Worm (Caenorhabditis elegans): ENCODE data around the gene gcn-1.

Gene gcn-1

DNA sequence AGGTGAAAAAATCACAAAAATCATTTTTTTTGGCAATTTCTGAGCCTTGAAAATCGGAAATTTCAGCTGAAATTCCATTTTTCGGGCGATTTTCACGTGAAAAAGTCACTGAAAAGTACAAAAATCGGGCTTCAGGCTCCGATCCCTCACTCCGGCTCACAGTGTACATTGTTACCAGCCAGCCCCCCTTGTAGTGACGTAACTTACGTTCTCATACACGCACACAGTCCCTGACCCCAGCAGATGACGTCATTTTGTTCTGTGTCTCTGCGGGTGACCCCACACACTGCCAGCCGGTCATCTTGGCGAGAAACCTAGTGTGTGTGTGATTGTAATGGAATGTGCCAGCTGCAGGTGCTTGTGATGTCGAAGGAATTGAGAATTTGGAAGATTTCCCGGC lies 7.4 kb downstream of the gcn-1 start (continued):
- peak; percentile 37 for TF ChIP-seq hlh-11 (tag; optimal IDR thresholded peaks at IDR 0.05)
- TF ChIP-seq mes-2 (tag; optimal IDR thresholded peaks at IDR 0.05; ENCODE audit: poor library complexity, severe bottlenecking): peak; percentile 34
- TF ChIP-seq mxl-2 (GFP tag; conservative IDR thresholded peaks at IDR 0.05): no peak
- TF ChIP-seq saeg-2 (GFP tag; IDR thresholded peaks at IDR 0.05): no peak
- no peak for TF ChIP-seq lin-29 (GFP tag; IDR thresholded peaks at IDR 0.05)
- TF ChIP-seq unc-130 (GFP tag; optimal IDR thresholded peaks at IDR 0.05): no peak
- no peak for TF ChIP-seq lin-15B (tag; optimal IDR thresholded peaks at IDR 0.05)
- no peak for TF ChIP-seq nhr-102 (tag; optimal IDR thresholded peaks at IDR 0.05)
- no peak for TF ChIP-seq nhr-76 (tag; optimal IDR thresholded peaks at IDR 0.05)
- TF ChIP-seq ceh-32 (tag; optimal IDR thresholded peaks at IDR 0.05; ENCODE audit: poor library complexity): no peak
- TF ChIP-seq tra-1 (GFP tag; IDR thresholded peaks at IDR 0.05): no peak
- TF ChIP-seq ceh-44 (GFP tag; IDR thresholded peaks at IDR 0.05): no peak
- TF ChIP-seq mep-1 (tag; optimal IDR thresholded peaks at IDR 0.05): peak; percentile 9

DNA sequence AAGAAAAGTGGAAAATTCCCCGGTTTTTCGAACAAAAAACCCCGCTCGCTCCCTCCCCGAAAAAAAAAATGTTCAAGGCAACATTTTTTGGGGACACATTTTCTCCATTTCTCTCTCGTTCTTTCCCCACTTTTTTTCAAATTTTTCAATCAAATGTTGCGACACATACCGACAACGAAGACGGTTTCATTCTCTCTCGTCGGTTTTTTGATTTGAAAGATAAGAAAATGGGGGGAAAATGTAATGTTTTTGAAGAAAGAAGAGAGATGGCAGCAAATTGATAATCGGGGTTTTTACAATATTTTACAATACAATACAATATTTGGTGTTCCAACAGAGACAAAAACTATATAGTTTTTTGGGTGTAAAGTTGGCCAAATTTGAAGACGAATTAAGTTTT lies 17.7 kb downstream of the gcn-1 start:
- no peak for TF ChIP-seq skn-1 (tag; optimal IDR thresholded peaks at IDR 0.05)
- TF ChIP-seq mdl-1 (tag; optimal IDR thresholded peaks at IDR 0.05): no peak
- TF ChIP-seq lir-3 (tag; optimal IDR thresholded peaks at IDR 0.05): no peak
- TF ChIP-seq egl-27 (tag; optimal IDR thresholded peaks at IDR 0.05): no peak
- TF ChIP-seq pqm-1 (tag; optimal IDR thresholded peaks at IDR 0.05): peak; percentile 66
- no peak for TF ChIP-seq D1046.2 (GFP tag; IDR thresholded peaks at IDR 0.05)
- no peak for TF ChIP-seq hif-1 (tag; optimal IDR thresholded peaks at IDR 0.05)
- peak; percentile 37 for TF ChIP-seq hlh-11 (tag; optimal IDR thresholded peaks at IDR 0.05)
- peak; percentile 67 for TF ChIP-seq dve-1 (tag; optimal IDR thresholded peaks at IDR 0.05; ENCODE audit: insufficient read depth)
- TF ChIP-seq php-3 (GFP tag; IDR thresholded peaks at IDR 0.05): no peak
- no peak for TF ChIP-seq attf-4 (tag; optimal IDR thresholded peaks at IDR 0.05)
- no peak for TF ChIP-seq hmg-1.1 (GFP tag; IDR thresholded peaks at IDR 0.05)
- peak; percentile 33 for TF ChIP-seq nhr-77 (tag; optimal IDR thresholded peaks at IDR 0.05)
- TF ChIP-seq dmd-6 (GFP tag; IDR thresholded peaks at IDR 0.05): peak; percentile 35; the same call in 1 of the 2 replicates
- TF ChIP-seq nhr-11 (tag; optimal IDR thresholded peaks at IDR 0.05): no peak
- TF ChIP-seq spr-3 (GFP tag; optimal IDR thresholded peaks at IDR 0.05): no peak
- TF ChIP-seq ztf-11 (tag; optimal IDR thresholded peaks at IDR 0.05): no peak
- no peak for TF ChIP-seq zip-11 (GFP tag; IDR thresholded peaks at IDR 0.05)
- TF ChIP-seq nhr-42 (GFP tag; IDR thresholded peaks at IDR 0.05): no peak
- TF ChIP-seq lin-38 (GFP tag; IDR thresholded peaks at IDR 0.05): no peak
- TF ChIP-seq ctbp-1 (GFP tag; IDR thresholded peaks at IDR 0.05): no peak
- TF ChIP-seq daf-16 (GFP tag; optimal IDR thresholded peaks at IDR 0.05): no peak
- TF ChIP-seq daf-16 (tag; optimal IDR thresholded peaks at IDR 0.05): peak; percentile 37
- TF ChIP-seq nhr-25 (tag; optimal IDR thresholded peaks at IDR 0.05; ENCODE audit: borderline replicate concordance, insufficient read depth): peak; percentile 16
- no peak for TF ChIP-seq aly-2 (tag; optimal IDR thresholded peaks at IDR 0.05)
- TF ChIP-seq Y75B8A.6 (GFP tag; IDR thresholded peaks at IDR 0.05): no peak
- no peak for TF ChIP-seq ama-1 (optimal IDR thresholded peaks at IDR 0.05)
- TF ChIP-seq hlh-30 (tag; optimal IDR thresholded peaks at IDR 0.05; ENCODE audit: insufficient read depth): peak; percentile 16
- TF ChIP-seq R02D3.7 (tag; optimal IDR thresholded peaks at IDR 0.05): no peak
- TF ChIP-seq egl-43 (GFP tag; IDR thresholded peaks at IDR 0.05): no peak
- no peak for TF ChIP-seq T20F7.1 (GFP tag; optimal IDR thresholded peaks at IDR 0.05)
- no peak for TF ChIP-seq nhr-237 (tag; optimal IDR thresholded peaks at IDR 0.05)
- no peak for TF ChIP-seq F10B5.3 (tag; optimal IDR thresholded peaks at IDR 0.05)
- TF ChIP-seq ZK546.5 (tag; optimal IDR thresholded peaks at IDR 0.05): no peak
- no peak for TF ChIP-seq fos-1 (tag; optimal IDR thresholded peaks at IDR 0.05)
- peak; percentile 50 for TF ChIP-seq mxl-3 (GFP tag; optimal IDR thresholded peaks at IDR 0.05)
- TF ChIP-seq lin-39 (tag; optimal IDR thresholded peaks at IDR 0.05): no peak
- no peak for TF ChIP-seq duxl-1 (tag; optimal IDR thresholded peaks at IDR 0.05; ENCODE audit: poor library complexity)
- no peak for TF ChIP-seq daf-8 (GFP tag; IDR thresholded peaks at IDR 0.05)
